Worm (Caenorhabditis elegans) whole organism, L2 larva: ENCODE data around the gene col-8.

Experiments
- F13H6.1 ChIP-seq: sonication (generic microtip); optimal IDR thresholded peaks from 2 replicates; lab custom pipeline; 2016; ENCODE audit warnings: missing genetic modification characterization, missing compliant biosample characterization
- R02D3.7 ChIP-seq: fragments of 150-350 bp; optimal IDR thresholded peaks from 2 replicates; lab custom pipeline; 2014; ENCODE audit warnings: missing biosample characterization, missing genetic modification characterization
- Y55F3AM.14 ChIP-seq: fragments of 200-800 bp; sonication (Bioruptor generic); optimal IDR thresholded peaks from 2 replicates; lab custom pipeline; 2018; ENCODE audit warnings: mild to moderate bottlenecking, missing genetic modification characterization, missing compliant biosample characterization
- ZK546.5 ChIP-seq: sonication (generic microtip); optimal IDR thresholded peaks from 2 replicates; lab custom pipeline; 2017; ENCODE audit warnings: missing biosample characterization, missing genetic modification characterization
- alr-1 ChIP-seq: fragments of 150-350 bp; optimal IDR thresholded peaks from 2 replicates; lab custom pipeline; 2014; ENCODE audit warnings: missing biosample characterization, missing genetic modification characterization
- aly-2 ChIP-seq: fragments of 150-350 bp; optimal IDR thresholded peaks from 2 replicates; lab custom pipeline; 2014; ENCODE audit warnings: missing biosample characterization, missing genetic modification characterization
- ama-1 ChIP-seq: fragments of 150-350 bp; optimal IDR thresholded peaks from 2 replicates; lab custom pipeline; 2018; ENCODE audit warnings: inconsistent platforms
- blmp-1 ChIP-seq: sonication (generic microtip); optimal IDR thresholded peaks from 2 replicates; lab custom pipeline; 2017; ENCODE audit warnings: missing genetic modification characterization, mild to moderate bottlenecking, missing compliant biosample characterization, antibody characterized with exemption, moderate library complexity; ENCODE audit not compliant: insufficient read depth
- ceh-16 ChIP-seq: fragments of 150-350 bp; optimal IDR thresholded peaks from 2 replicates; lab custom pipeline; 2014; ENCODE audit warnings: missing biosample characterization, missing genetic modification characterization
- ceh-82 ChIP-seq: fragments of 150-350 bp; optimal IDR thresholded peaks from 2 replicates; lab custom pipeline; 2014; ENCODE audit warnings: missing biosample characterization, missing genetic modification characterization
- crh-2 ChIP-seq: sonication (generic microtip); optimal IDR thresholded peaks from 2 replicates; lab custom pipeline; 2017; ENCODE audit warnings: missing biosample characterization, missing genetic modification characterization
- egl-27 ChIP-seq: sonication (generic microtip); optimal IDR thresholded peaks from 3 replicates; lab custom pipeline; 2017; ENCODE audit warnings: missing biosample characterization, missing genetic modification reagents, missing genetic modification characterization
- elt-3 ChIP-seq: sonication (generic microtip); optimal IDR thresholded peaks from 2 replicates; lab custom pipeline; 2017; ENCODE audit warnings: missing biosample characterization, missing genetic modification characterization
- fos-1 ChIP-seq: fragments of 150-350 bp; optimal IDR thresholded peaks from 2 replicates; lab custom pipeline; 2014; ENCODE audit warnings: missing biosample characterization, missing genetic modification characterization
- gmeb-1 ChIP-seq: fragments of 150-350 bp; optimal IDR thresholded peaks from 2 replicates; lab custom pipeline; 2014; ENCODE audit warnings: missing biosample characterization, missing genetic modification characterization
- lin-11 ChIP-seq: fragments of 150-350 bp; sonication (generic microtip); optimal IDR thresholded peaks from 2 replicates; lab custom pipeline; 2014; ENCODE audit warnings: missing biosample characterization, missing genetic modification characterization, inconsistent platforms, mixed read lengths
- mbf-1 ChIP-seq: sonication (generic microtip); optimal IDR thresholded peaks from 2 replicates; lab custom pipeline; 2017; ENCODE audit warnings: missing biosample characterization, missing genetic modification characterization
- mdl-1 ChIP-seq, 2 experiments: fragments of 150-350 bp in 1 of 2; sonication (generic microtip) in 1 of 2; optimal IDR thresholded peaks; 2 replicates each; lab custom pipeline; 2017; ENCODE audit warnings: missing biosample characterization in 2 of 2, missing genetic modification characterization in 2 of 2
- nhr-11 ChIP-seq: fragments of 150-350 bp; optimal IDR thresholded peaks from 2 replicates; lab custom pipeline; 2014; ENCODE audit warnings: missing biosample characterization, missing genetic modification characterization
- nhr-12 ChIP-seq: fragments of 150-350 bp; optimal IDR thresholded peaks from 2 replicates; lab custom pipeline; 2014; ENCODE audit warnings: missing biosample characterization, missing genetic modification characterization
- nhr-129 ChIP-seq: fragments of 150-350 bp; optimal IDR thresholded peaks from 2 replicates; lab custom pipeline; 2014; ENCODE audit warnings: missing biosample characterization, missing genetic modification characterization
- nhr-21 ChIP-seq: fragments of 150-350 bp; optimal IDR thresholded peaks from 2 replicates; lab custom pipeline; 2014; ENCODE audit warnings: missing biosample characterization, missing genetic modification characterization
- nhr-23 ChIP-seq: fragments of 150-350 bp; optimal IDR thresholded peaks from 2 replicates; lab custom pipeline; 2014; ENCODE audit warnings: missing biosample characterization, missing genetic modification reagents, missing genetic modification characterization
- nhr-237 ChIP-seq: fragments of 150-350 bp; optimal IDR thresholded peaks from 2 replicates; lab custom pipeline; 2014; ENCODE audit warnings: missing biosample characterization, missing genetic modification characterization
- nhr-25 ChIP-seq: fragments of 150-350 bp; sonication (generic microtip); optimal IDR thresholded peaks from 3 replicates; lab custom pipeline; 2014; ENCODE audit warnings: missing biosample characterization, missing genetic modification characterization
- nhr-6 ChIP-seq: fragments of 150-350 bp; optimal IDR thresholded peaks from 2 replicates; lab custom pipeline; 2014; ENCODE audit warnings: missing biosample characterization, missing genetic modification characterization
- sem-4 ChIP-seq: fragments of 150-350 bp; optimal IDR thresholded peaks from 2 replicates; lab custom pipeline; 2014; ENCODE audit warnings: missing biosample characterization, missing genetic modification reagents, missing genetic modification characterization
- skn-1 ChIP-seq: sonication (generic microtip); optimal IDR thresholded peaks from 2 replicates; lab custom pipeline; 2017; ENCODE audit warnings: missing biosample characterization, missing genetic modification characterization
- sma-3 ChIP-seq: sonication (generic microtip); optimal IDR thresholded peaks from 2 replicates; lab custom pipeline; 2016; ENCODE audit warnings: missing genetic modification reagents, missing genetic modification characterization, missing compliant biosample characterization
- snpc-4 ChIP-seq: fragments of 150-350 bp; optimal IDR thresholded peaks from 2 replicates; lab custom pipeline; 2014; ENCODE audit warnings: missing biosample characterization, missing genetic modification characterization
- unc-55 ChIP-seq: fragments of 150-350 bp; sonication (generic microtip); optimal IDR thresholded peaks from 3 replicates; lab custom pipeline; 2014; ENCODE audit warnings: missing biosample characterization, missing genetic modification reagents, missing genetic modification characterization
- unc-62 ChIP-seq: fragments of 150-350 bp; optimal IDR thresholded peaks from 2 replicates; lab custom pipeline; 2014; ENCODE audit warnings: missing biosample characterization, missing genetic modification reagents, missing genetic modification characterization
- ztf-1 ChIP-seq: fragments of 200-800 bp; sonication (Bioruptor generic); conservative IDR thresholded peaks from 2 replicates; pipeline ENCODE4 v1.3.6; 2022; ENCODE audit warnings: missing genetic modification characterization, missing compliant biosample characterization

The col-8 gene

DNA sequence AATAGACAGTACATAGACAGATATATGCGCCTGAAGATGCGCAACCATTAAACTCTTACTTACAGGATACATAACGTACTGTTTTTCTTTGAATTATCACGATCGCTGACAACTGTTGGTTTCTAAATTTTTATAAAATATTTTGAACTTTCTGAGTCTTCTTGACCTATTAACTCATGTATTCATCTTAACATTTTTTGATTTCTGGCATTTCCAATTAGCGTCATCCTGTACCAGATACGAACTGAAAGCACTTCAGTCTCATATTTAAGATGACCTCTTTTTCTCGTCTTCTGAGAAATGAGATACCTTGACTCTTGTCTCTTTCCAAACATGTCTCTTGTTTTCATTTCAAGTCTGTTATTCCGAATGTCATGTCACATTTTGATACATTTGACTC is 6.6 kb downstream of the col-8 start:
- TF ChIP-seq unc-62 (GFP tag; lab: Kevin White, UChicago) (no peak), ceh-82 (tag; lab: Kevin White, UChicago) (no peak), Y55F3AM.14 (GFP tag; lab: Kevin White, UChicago) (no peak), unc-55 (no peak), egl-27 (tag; lab: Kevin White, UChicago) (no peak), blmp-1 (no peak), fos-1 (no peak), nhr-129 (tag; lab: Kevin White, UChicago) (no peak), aly-2 (tag; lab: Kevin White, UChicago) (no peak), sma-3 (no peak), sem-4 (tag; lab: Kevin White, UChicago) (no peak), skn-1 (tag; lab: Kevin White, UChicago) (no peak), nhr-6 (tag; lab: Kevin White, UChicago) (no peak)

DNA sequence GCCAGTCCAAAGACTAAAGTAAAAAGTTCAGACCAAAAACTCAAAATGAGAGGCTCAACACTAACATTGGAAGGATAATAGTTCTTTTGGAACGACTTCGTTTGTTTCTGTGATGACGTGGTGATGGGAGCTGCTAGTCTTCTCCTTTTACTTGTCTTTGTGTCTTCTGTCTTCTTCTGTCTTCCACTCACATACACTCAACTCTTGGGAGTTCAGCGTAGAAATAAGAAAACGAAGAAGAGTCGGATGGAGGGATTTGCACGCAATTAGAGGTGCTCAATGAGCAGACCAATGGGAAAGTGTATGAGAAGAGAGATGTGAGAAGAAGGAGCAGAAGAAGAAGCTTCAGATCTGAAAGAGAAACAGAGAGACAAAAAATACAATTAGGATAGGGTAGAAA is 8.3 kb downstream of the col-8 start:
- TF ChIP-seq F13H6.1 (tag; lab: Kevin White, UChicago) (no peak), gmeb-1 (tag; lab: Kevin White, UChicago) (no peak), egl-27 (tag; lab: Kevin White, UChicago) (no peak), R02D3.7 (tag; lab: Kevin White, UChicago) (no peak), lin-11 (no peak), elt-3 (tag; lab: Kevin White, UChicago) (no peak), nhr-11 (tag; lab: Kevin White, UChicago) (no peak), nhr-23 (tag; lab: Kevin White, UChicago) (no peak), ceh-16 (no peak)

DNA sequence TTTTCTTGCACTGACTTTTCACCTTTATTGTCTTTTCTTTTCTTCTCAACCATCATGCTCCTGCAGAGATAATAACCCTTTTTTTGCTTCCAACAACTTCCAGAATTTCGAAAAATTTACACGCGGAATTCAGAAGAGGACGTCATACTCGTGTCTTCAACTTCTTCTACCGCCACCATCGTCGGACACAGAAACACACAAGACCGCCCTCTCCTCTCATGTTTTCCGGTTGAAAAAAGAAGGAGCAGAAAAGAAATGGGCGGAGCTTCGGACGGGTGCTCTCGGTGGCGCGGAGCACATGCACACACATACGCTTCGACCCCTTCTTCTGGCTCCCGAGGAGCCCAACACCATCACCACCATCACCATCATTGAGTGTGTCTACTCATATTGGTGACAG is 11.6 kb downstream of the col-8 start, which contains the start of gene lgc-38:
lgc-38 (plus strand) TSS at position 301 of the 400 bp plus-strand sequence.
- TF ChIP-seq R02D3.7 (tag; lab: Kevin White, UChicago): no peak
- TF ChIP-seq ZK546.5: no peak
- TF ChIP-seq nhr-21 (tag; lab: Kevin White, UChicago): no peak
- no peak for TF ChIP-seq ama-1 (lab: Kevin White, UChicago)
- no peak for TF ChIP-seq fos-1
- TF ChIP-seq ceh-82 (tag; lab: Kevin White, UChicago): no peak
- no peak for TF ChIP-seq F13H6.1 (tag; lab: Kevin White, UChicago)
- no peak for TF ChIP-seq nhr-12 (tag; lab: Kevin White, UChicago)
- TF ChIP-seq blmp-1: no peak
- TF ChIP-seq alr-1: no peak
- no peak for TF ChIP-seq mdl-1 (tag; optimal IDR thresholded peaks at IDR 0.05; lab: Kevin White, UChicago)
- TF ChIP-seq crh-2 (tag; lab: Kevin White, UChicago): no peak
- TF ChIP-seq nhr-11 (tag; lab: Kevin White, UChicago): no peak
- no peak for TF ChIP-seq nhr-23 (tag; lab: Kevin White, UChicago)
- TF ChIP-seq egl-27 (tag; lab: Kevin White, UChicago): no peak
- TF ChIP-seq snpc-4 (tag; lab: Kevin White, UChicago): no peak
- TF ChIP-seq mbf-1 (tag; lab: Kevin White, UChicago): no peak
- TF ChIP-seq lin-11: no peak
- no peak for TF ChIP-seq ztf-1

DNA sequence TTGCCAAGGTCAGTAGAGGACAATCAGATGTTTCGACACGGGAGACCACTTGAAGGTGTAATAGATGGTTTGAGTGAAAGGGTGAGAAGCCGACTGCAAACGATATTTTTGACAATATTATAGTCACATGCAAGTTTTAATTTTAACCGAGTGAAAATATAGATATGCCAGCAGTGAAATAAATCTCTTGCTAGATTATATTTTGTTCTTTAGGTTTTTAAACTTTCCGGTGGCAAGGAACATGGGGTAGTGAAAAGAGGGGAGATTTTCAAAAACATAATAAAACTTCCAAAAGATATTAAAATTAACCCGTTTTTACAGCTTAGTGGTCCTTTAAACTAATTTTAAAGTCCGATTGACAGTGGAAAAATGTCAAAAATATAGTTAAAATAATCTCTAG is 15.1 kb downstream of the col-8 start, which contains the start of gene C06E8.5:
C06E8.5 (minus strand) TSS at position 101 of the 400 bp plus-strand sequence.
- TF ChIP-seq nhr-25 (tag; lab: Kevin White, UChicago): peak; percentile 23
- TF ChIP-seq unc-55: no peak

DNA sequence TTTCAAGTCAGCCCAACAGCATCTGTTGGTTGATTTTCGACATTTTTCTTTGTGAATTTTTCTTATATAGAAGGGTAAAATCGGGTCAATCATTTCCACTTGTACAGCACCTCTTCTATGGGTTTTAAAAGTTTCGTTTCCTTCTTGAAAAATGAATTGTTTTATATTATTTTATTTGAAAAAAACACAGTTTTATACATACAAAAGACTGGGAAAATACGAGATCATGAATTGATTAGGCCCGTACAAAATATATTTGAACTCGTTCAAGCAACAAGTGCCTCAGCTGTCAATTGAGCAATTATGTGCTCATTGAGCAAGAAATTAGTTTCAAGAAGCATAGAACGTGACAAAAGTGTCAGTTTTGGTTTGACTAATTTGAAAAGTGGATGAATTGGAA is 18.3 kb downstream of the col-8 start:
- no peak for TF ChIP-seq nhr-237 (tag; lab: Kevin White, UChicago)
- no peak for TF ChIP-seq snpc-4 (tag; lab: Kevin White, UChicago)
- TF ChIP-seq unc-62 (GFP tag; lab: Kevin White, UChicago): no peak
- no peak for TF ChIP-seq fos-1
- no peak for TF ChIP-seq nhr-12 (tag; lab: Kevin White, UChicago)
- no peak for TF ChIP-seq nhr-129 (tag; lab: Kevin White, UChicago)
- no peak for TF ChIP-seq ama-1 (lab: Kevin White, UChicago)
- no peak for TF ChIP-seq Y55F3AM.14 (GFP tag; lab: Kevin White, UChicago)
- TF ChIP-seq, all 48 proteins: peak for 0
